Worm (Caenorhabditis elegans): Measurements from ENCODE around the gene nhr-67.

- TF ChIP-seq dpl-1 (GFP tag; optimal IDR thresholded peaks at IDR 0.05) (peak; percentile 83 to 86 (median 86)), ama-1 (optimal IDR thresholded peaks at IDR 0.05) (peak; percentile 46), lin-15B (tag; optimal IDR thresholded peaks at IDR 0.05) (peak; percentile 86), ceh-82 (tag; optimal IDR thresholded peaks at IDR 0.05) (peak; percentile 95 to 97 (median 97)), unc-130 (tag; optimal IDR thresholded peaks at IDR 0.05) (peak; percentile 99), unc-30 (tag; optimal IDR thresholded peaks at IDR 0.05) (no peak), alr-1 (tag; optimal IDR thresholded peaks at IDR 0.05; ENCODE audit: borderline replicate concordance) (no peak), lin-39 (tag; optimal IDR thresholded peaks at IDR 0.05) (peak; percentile 58), hlh-17 (GFP tag; optimal IDR thresholded peaks at IDR 0.05; ENCODE audit: borderline replicate concordance) (no peak), nhr-19 (GFP tag; conservative IDR thresholded peaks at IDR 0.05) (peak; percentile 100), C04F5.9 (tag; optimal IDR thresholded peaks at IDR 0.05) (peak; percentile 83), nhr-28 (tag; optimal IDR thresholded peaks at IDR 0.05) (no peak), ceh-8 (GFP tag; optimal IDR thresholded peaks at IDR 0.05) (peak; percentile 88), zag-1 (tag; optimal IDR thresholded peaks at IDR 0.05) (peak; percentile 97)
These were observed 19.9 kb upstream of the nhr-67 start, which contains the start of the genes F01G4.6 and pfd-1 for ce11 chrIV:11149454-11150163.
